Worm (Caenorhabditis elegans): ENCODE measurements around the gene gldi-8.

DNA sequence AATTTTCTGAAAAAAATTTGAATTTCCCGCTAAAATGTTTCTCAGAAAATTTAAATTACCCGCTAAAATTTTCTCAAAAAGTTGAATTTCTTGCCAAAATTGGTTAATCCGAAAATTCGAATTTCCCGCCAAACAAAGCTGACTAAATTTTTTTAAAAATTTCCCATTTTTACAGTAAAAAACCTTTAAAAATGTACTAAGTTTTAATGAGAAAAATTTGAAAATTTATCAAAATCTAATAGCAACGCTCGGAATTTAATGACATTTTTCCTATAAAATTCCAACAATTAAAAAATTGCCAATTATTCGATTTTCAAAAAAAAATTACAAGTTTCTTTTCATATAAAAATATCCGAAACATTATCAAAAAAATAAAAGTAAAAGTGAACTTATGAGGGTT lies 7.6 kb downstream of the gldi-8 start:
- TF ChIP-seq ceh-28 (tag; optimal IDR thresholded peaks at IDR 0.05) (no peak), nhr-28 (tag; optimal IDR thresholded peaks at IDR 0.05) (no peak), mdl-1 (tag; optimal IDR thresholded peaks at IDR 0.05) (no peak), nhr-76 (tag; optimal IDR thresholded peaks at IDR 0.05) (no peak), fkh-10 (GFP tag; optimal IDR thresholded peaks at IDR 0.05) (no peak), ama-1 (optimal IDR thresholded peaks at IDR 0.05) (no peak), ztf-11 (tag; optimal IDR thresholded peaks at IDR 0.05) (no peak), egl-27 (tag; optimal IDR thresholded peaks at IDR 0.05) (no peak), jun-1 (tag; optimal IDR thresholded peaks at IDR 0.05) (no peak), daf-12 (tag; optimal IDR thresholded peaks at IDR 0.05) (no peak), unc-62 (GFP tag; optimal IDR thresholded peaks at IDR 0.05) (no peak)

All from whole organism, L3 larva.